Worm (Caenorhabditis elegans): ENCODE measurements around the gene F56C3.4.
A peak's percentile ranks its signal among the peaks of the same experiment; 100 is the strongest.
"Not testable (repeated sequence)": the region's sequence is repeated elsewhere in the genome, so short reads cannot be mapped to it uniquely, and the experiment has no call there.

Gene F56C3.4

DNA sequence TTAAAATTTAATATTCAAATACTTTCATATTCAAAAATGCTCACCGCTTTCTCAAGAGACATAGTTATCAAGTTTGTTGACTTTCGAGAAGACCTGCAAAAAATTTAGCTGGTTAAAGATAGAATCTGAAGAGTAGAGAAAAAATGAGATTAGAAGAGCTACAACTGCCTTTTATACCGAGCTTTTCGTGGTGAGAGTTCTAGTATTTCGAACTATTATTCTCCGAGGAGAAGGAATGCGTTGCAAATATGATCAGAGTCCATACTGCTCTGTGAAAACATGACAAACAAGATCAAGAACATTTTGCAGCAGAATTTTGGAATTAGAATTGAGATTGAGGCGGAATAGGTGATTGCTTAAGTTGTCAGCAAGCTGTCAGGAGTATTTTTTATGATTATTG, at the start of gene F56C3.4:
TSS of gene F56C3.4 (minus strand) at position 101 of the 400 bp plus-strand sequence.
- TF ChIP-seq dao-5 (tag; optimal IDR thresholded peaks at IDR 0.05) (no peak), W03F9.2 (tag; optimal IDR thresholded peaks at IDR 0.05) (no peak), him-1 (tag; optimal IDR thresholded peaks at IDR 0.05) (no peak)

DNA sequence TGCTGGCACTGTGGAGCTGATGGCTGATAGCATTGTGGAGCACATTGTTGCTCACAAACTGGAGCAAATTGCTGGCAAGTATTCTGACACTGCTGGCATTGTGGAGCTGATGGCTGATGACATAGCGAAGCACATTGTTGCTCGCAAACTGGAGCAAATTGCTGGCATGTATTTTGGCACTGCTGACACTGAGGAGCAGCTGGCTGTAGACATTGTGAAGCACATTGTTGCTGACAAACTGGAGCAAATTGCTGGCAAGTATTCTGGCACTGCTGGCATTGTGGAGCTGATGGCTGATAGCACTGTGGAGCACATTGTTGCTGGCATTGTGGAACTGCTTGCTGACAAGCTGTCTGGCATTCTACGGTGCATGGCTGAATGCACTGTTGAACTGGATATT, 48.7 kb upstream of the F56C3.4 start:
- no peak for TF ChIP-seq W03F9.2 (tag; optimal IDR thresholded peaks at IDR 0.05)
- TF ChIP-seq him-1 (tag; optimal IDR thresholded peaks at IDR 0.05): no peak
- TF ChIP-seq dao-5 (tag; optimal IDR thresholded peaks at IDR 0.05): no peak

- TF ChIP-seq dao-5, W03F9.2, him-1 (tag; optimal IDR thresholded peaks at IDR 0.05): not testable (repeated sequence)
These were observed 43.4 kb upstream of the F56C3.4 start, which contains the start of gene ZK402.1 for ce11 chrX:1403971-1404370. Gene ZK402.1, plus strand, starts transcription at chrX:1404271.

- not testable (repeated sequence) for TF ChIP-seq him-1, W03F9.2, dao-5 (tag; optimal IDR thresholded peaks at IDR 0.05)
These were observed 42.9 kb upstream of the F56C3.4 start, which contains the start of gene ZK402.2 for ce11 chrX:1403444-1403843. Gene ZK402.2, plus strand, starts transcription at chrX:1403744.

DNA sequence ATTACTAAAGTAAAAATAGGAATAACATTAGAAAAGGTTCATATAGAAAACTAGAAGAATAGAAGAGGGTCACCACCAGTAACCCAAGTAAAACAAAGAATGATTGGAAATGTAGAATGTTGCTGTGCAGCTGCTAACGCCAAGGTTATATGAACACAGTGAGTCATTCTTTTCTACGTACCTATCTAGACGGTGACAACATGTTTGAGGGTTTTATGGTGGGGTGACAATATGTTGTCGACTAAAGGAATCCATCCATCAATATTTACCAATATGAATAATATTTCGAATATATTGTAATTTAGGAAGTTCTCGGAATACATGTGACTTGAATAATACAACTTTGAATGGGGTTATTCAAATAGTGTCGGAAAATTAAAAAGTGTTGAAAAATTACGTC, 40.7 kb upstream of the F56C3.4 start, which contains the start of gene ZK402.5:
TSS of gene ZK402.5 (minus strand) at position 101 of the 400 bp plus-strand sequence.
- TF ChIP-seq him-1 (tag; optimal IDR thresholded peaks at IDR 0.05) (no peak), dao-5 (tag; optimal IDR thresholded peaks at IDR 0.05) (no peak), W03F9.2 (tag; optimal IDR thresholded peaks at IDR 0.05) (no peak)

DNA sequence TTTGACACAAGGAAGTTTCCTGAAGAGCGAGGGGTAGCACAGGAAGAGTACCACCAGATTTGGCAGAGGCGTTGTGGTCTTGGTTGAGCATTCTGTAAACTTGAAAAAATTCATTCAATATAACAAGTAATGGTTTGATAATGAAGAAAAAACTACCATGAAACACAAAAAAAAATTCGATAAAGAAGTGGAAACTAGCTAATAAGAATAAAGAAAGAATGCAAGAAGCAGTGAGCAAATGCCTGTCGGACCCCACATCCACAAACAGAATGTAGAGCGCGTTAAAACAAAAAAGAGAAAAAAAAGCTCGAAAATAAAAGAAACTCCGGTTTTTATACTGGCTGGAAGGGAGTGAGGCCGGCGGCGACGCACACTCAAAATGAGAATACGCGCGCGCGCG, 37.0 kb upstream of the F56C3.4 start, which contains the start of gene H39E20.1:
TSS of gene H39E20.1 (minus strand) at position 101 of the 400 bp plus-strand sequence.
- TF ChIP-seq him-1 (tag; optimal IDR thresholded peaks at IDR 0.05) (no peak), W03F9.2 (tag; optimal IDR thresholded peaks at IDR 0.05) (no peak), dao-5 (tag; optimal IDR thresholded peaks at IDR 0.05) (no peak)

- TF ChIP-seq W03F9.2 (tag; optimal IDR thresholded peaks at IDR 0.05): no peak
- TF ChIP-seq him-1 (tag; optimal IDR thresholded peaks at IDR 0.05): no peak
- no peak for TF ChIP-seq dao-5 (tag; optimal IDR thresholded peaks at IDR 0.05)
These were observed 35.3 kb upstream of the F56C3.4 start for ce11 chrX:1395793-1396192.

- TF ChIP-seq him-1 (tag; optimal IDR thresholded peaks at IDR 0.05) (no peak), dao-5 (tag; optimal IDR thresholded peaks at IDR 0.05) (no peak), W03F9.2 (tag; optimal IDR thresholded peaks at IDR 0.05) (no peak)
These were observed 33.9 kb upstream of the F56C3.4 start for ce11 chrX:1394437-1394836.

DNA sequence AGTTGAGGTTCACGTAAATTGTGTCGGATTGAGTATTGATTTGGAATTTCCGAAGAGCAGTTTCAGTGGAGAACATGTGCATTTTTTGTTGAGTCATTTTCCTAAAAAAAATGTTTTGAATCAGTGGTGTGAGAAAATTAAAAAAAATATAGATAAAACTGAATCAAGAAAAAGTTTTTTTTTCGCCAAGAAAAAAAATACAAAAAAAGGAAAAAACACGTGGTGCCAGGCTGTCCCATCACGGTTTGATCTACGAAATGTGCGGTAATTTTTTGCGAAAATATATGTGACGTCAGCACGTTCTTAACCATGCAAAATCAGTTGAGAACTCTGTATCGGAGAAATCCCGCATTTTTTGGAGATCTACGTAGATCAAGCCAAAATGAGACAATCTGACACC, 33.4 kb upstream of the F56C3.4 start, which contains the start of gene F56C3.9:
TSS of gene F56C3.9 (minus strand) at position 101 of the 400 bp plus-strand sequence.
- TF ChIP-seq him-1 (tag; optimal IDR thresholded peaks at IDR 0.05) (no peak), W03F9.2 (tag; optimal IDR thresholded peaks at IDR 0.05) (no peak), dao-5 (tag; optimal IDR thresholded peaks at IDR 0.05) (no peak)

DNA sequence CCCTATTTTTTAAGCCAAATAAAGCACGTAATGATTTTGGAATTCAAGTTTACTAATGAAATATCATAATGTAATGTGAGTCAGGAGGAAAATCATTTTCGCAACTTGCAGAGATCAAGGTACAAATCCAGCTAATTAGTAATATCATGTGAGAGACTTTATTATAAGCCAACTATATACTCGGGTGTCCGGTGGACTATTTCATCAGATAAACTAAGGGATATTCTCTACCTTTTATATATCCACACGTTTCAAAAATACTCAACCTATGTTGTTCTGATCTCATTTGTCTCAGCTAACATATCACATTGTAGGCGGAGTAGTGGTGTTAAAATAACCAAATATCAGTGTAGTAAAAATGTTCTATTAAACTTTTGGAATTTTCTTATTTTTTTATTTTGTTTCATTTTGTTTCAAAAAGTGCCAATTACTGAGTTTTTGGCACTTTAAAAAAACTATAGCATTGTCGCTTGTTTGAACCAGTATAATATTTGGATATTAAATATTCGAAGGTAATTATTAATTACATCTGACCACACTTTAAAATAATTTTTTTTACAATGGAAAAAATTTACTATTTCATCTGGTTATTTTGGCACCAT, 29.0 kb upstream of the F56C3.4 start:
- TF ChIP-seq dao-5 (tag; optimal IDR thresholded peaks at IDR 0.05) (peak; percentile 11), W03F9.2 (tag; optimal IDR thresholded peaks at IDR 0.05) (peak; percentile 88), him-1 (tag; optimal IDR thresholded peaks at IDR 0.05) (peak; percentile 95)

ce11 chrX:1386893-1387367, 26.4 kb upstream of the F56C3.4 start, which contains the start of gene F56C3.1:
Gene F56C3.1, plus strand, starts transcription at chrX:1387317.
- TF ChIP-seq W03F9.2 (tag; optimal IDR thresholded peaks at IDR 0.05) (no peak), dao-5 (tag; optimal IDR thresholded peaks at IDR 0.05) (no peak), him-1 (tag; optimal IDR thresholded peaks at IDR 0.05) (no peak)

DNA sequence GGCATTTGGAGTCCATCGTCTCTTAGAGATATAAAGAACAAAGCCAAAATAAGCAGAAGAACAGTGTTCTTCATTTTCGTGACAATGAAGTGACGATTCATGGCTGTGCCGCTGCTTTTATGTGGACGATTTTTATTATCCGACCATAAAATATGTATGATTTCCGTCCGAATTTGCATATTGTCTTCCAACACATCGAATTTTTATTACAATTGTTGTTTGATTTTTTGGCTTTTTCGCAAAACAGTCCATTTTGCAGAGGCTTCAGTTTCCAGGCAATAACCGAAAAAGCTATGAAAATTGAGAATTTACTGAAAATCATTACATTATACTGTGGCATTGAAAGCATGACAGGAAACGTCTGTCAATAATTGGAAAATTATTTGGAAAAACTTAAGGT, 24.0 kb upstream of the F56C3.4 start, which contains the start of gene F56C3.8:
TSS of gene F56C3.8 (minus strand) at position 101 of the 400 bp plus-strand sequence.
- TF ChIP-seq him-1 (tag; optimal IDR thresholded peaks at IDR 0.05) (no peak), dao-5 (tag; optimal IDR thresholded peaks at IDR 0.05) (no peak), W03F9.2 (tag; optimal IDR thresholded peaks at IDR 0.05) (no peak)

DNA sequence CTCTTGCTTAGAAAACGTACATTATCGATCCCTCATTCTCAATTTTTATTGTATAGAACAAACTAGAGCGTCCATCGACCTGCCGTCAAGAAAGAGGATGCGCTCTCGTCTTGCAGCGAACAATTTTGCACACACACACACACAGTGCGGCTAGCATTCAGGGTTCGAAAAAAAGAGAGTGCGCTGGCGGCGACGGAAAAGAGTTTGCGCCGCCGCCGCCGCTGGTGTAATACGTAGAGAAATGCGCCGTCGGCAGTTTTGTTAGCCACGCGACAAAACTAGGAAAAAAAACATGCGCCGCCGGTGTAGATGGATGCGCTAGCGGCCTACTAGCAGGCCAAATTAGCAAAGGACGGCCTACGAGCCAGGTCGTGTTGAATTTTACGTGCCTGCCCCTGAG, 23.0 kb upstream of the F56C3.4 start:
- TF ChIP-seq W03F9.2 (tag; optimal IDR thresholded peaks at IDR 0.05) (no peak), him-1 (tag; optimal IDR thresholded peaks at IDR 0.05) (no peak), dao-5 (tag; optimal IDR thresholded peaks at IDR 0.05) (no peak)

DNA sequence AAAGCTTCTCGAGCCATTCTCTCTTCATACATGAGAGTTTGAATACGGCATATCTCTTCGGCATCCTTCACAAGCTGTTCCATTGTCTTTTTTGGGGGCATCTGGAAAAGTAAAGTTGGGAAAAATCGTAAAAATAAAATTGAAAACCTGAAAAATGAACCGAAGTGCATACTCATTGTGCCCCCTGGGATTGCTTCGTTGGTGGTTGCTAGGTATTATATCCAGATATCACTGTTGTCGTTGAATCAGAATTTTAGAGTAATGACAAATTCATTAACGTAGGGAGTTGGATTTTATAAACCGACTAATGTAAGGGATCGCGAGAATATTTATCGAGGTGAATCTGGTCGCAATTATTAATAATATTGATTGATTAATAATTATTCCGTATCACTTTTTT, 21.0 kb upstream of the F56C3.4 start, which contains the start of gene F56C3.10:
TSS of gene F56C3.10 (minus strand) at position 101 of the 400 bp plus-strand sequence.
- TF ChIP-seq him-1 (tag; optimal IDR thresholded peaks at IDR 0.05) (no peak), W03F9.2 (tag; optimal IDR thresholded peaks at IDR 0.05) (no peak), dao-5 (tag; optimal IDR thresholded peaks at IDR 0.05) (no peak)
